Worm (Caenorhabditis elegans): Measurements from ENCODE around the gene col-105.
A peak's percentile ranks its signal among the peaks of the same experiment; 100 is the strongest.

Gene col-105

DNA sequence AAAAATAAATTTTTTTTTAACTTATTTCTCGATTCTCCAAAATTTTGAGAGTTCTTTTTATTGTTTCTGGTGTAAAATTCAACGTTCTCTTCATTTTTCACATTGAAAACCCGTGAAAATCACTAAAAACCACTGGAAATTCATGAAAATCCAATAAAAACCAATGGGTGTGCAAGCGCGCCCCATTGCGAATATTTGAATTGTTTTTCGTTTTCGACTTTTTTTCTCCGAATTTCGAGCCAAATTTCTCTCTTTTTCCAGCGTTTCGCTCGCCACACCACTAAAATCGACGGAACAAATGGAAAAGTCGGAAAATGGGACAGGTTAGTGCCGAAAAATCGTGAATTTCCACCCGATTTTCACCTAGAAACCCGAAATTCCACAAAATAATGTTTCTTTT, 48.7 kb downstream of the col-105 start:
- TF ChIP-seq nhr-2 (tag; optimal IDR thresholded peaks at IDR 0.05) = no peak
- no peak for TF ChIP-seq lin-32 (GFP tag; optimal IDR thresholded peaks at IDR 0.05)
- no peak for TF ChIP-seq ceh-83 (GFP tag; optimal IDR thresholded peaks at IDR 0.05)
- no peak for TF ChIP-seq nhr-28 (tag; optimal IDR thresholded peaks at IDR 0.05)
- TF ChIP-seq lin-13 (tag; optimal IDR thresholded peaks at IDR 0.05) = no peak
- TF ChIP-seq nhr-12 (tag; optimal IDR thresholded peaks at IDR 0.05) = no peak
- no peak for TF ChIP-seq bed-3 (GFP tag; optimal IDR thresholded peaks at IDR 0.05)
- no peak for TF ChIP-seq ceh-39 (tag; optimal IDR thresholded peaks at IDR 0.05)
- TF ChIP-seq M03D4.4 (tag; optimal IDR thresholded peaks at IDR 0.05) = no peak
- no peak for TF ChIP-seq mep-1 (tag; optimal IDR thresholded peaks at IDR 0.05)
- no peak for TF ChIP-seq cnd-1 (tag; optimal IDR thresholded peaks at IDR 0.05)
- TF ChIP-seq mls-2 (tag; optimal IDR thresholded peaks at IDR 0.05) = no peak
- no peak for TF ChIP-seq zip-8 (tag; optimal IDR thresholded peaks at IDR 0.05)
- TF ChIP-seq nhr-237 (tag; optimal IDR thresholded peaks at IDR 0.05) = no peak

- TF ChIP-seq hlh-1 (tag; optimal IDR thresholded peaks at IDR 0.05) (peak; percentile 25), lsy-2 (tag; optimal IDR thresholded peaks at IDR 0.05) (peak; percentile 24), nhr-76 (tag; optimal IDR thresholded peaks at IDR 0.05) (no peak), mep-1 (tag; optimal IDR thresholded peaks at IDR 0.05) (peak; percentile 21), cnd-1 (tag; optimal IDR thresholded peaks at IDR 0.05) (no peak), nhr-2 (tag; optimal IDR thresholded peaks at IDR 0.05) (no peak), lin-13 (tag; optimal IDR thresholded peaks at IDR 0.05) (peak; percentile 32), unc-39 (tag; optimal IDR thresholded peaks at IDR 0.05) (no peak), ceh-83 (GFP tag; optimal IDR thresholded peaks at IDR 0.05) (no peak)
These were observed 49.3 kb downstream of the col-105 start, which contains the start of the genes ddx-46 and F53H1.4 for ce11 chrIV:1309600-1310207. ddx-46 (minus strand) TSS chrIV:1309650. F53H1.4 (plus strand) TSS chrIV:1310166.

All from whole organism, mixed stage, embryonic.